Fruit fly (Drosophila melanogaster): ENCODE measurements around the gene 5PtaseI.

5PtaseI gene

dm6 chr3R:25024895-25025557, 19.9 kb downstream of the 5PtaseI start, which contains the start of the genes EMC6 and Hr96 (continued):
- TF ChIP-seq ato (GFP tag; IDR thresholded peaks at IDR 0.05; ENCODE audit: partially characterized antibody) = peak; percentile 82
- peak; percentile 96 for TF ChIP-seq YL-1 (GFP tag; optimal IDR thresholded peaks at IDR 0.05)
- TF ChIP-seq Dip3 (GFP tag; optimal IDR thresholded peaks at IDR 0.05) = peak; percentile 94
- peak; percentile 96 for TF ChIP-seq zfh1 (GFP tag; IDR thresholded peaks at IDR 0.05)
- TF ChIP-seq CG7556 (GFP tag; optimal IDR thresholded peaks at IDR 0.05) = peak; percentile 91
- peak; percentile 92 for TF ChIP-seq Drgx (GFP tag; IDR thresholded peaks at IDR 0.05)
- peak; percentile 91 for TF ChIP-seq tx (GFP tag; optimal IDR thresholded peaks at IDR 0.05)
- TF ChIP-seq E2f2 (GFP tag; IDR thresholded peaks at IDR 0.05) = peak; percentile 75
- peak; percentile 83 for TF ChIP-seq BtbVII (GFP tag; optimal IDR thresholded peaks at IDR 0.05)
- peak; percentile 61; the same call in 2 of the 3 replicates for TF ChIP-seq hb (GFP tag; IDR thresholded peaks at IDR 0.05; ENCODE audit: partially characterized antibody)
- peak; percentile 93 for TF ChIP-seq CG1602 (GFP tag; optimal IDR thresholded peaks at IDR 0.05)
- TF ChIP-seq CG5245 (GFP tag; optimal IDR thresholded peaks at IDR 0.05) = peak; percentile 89
- TF ChIP-seq Ptx1 (GFP tag; IDR thresholded peaks at IDR 0.05) = peak; percentile 95
- peak; percentile 89 for TF ChIP-seq Rx (GFP tag; IDR thresholded peaks at IDR 0.05)
- no peak for TF ChIP-seq cg (GFP tag; optimal IDR thresholded peaks at IDR 0.05)
- peak; percentile 78 for TF ChIP-seq org-1 (GFP tag; optimal IDR thresholded peaks at IDR 0.05)
- TF ChIP-seq dan (GFP tag; IDR thresholded peaks at IDR 0.05) = peak; percentile 65
- TF ChIP-seq CG43689 (GFP tag; IDR thresholded peaks at IDR 0.05) = peak; percentile 79
- TF ChIP-seq CG12071 (GFP tag; optimal IDR thresholded peaks at IDR 0.05) = peak; percentile 88
- peak; percentile 93 for TF ChIP-seq Ets97D (GFP tag; optimal IDR thresholded peaks at IDR 0.05)
- TF ChIP-seq CG17912 (GFP tag; optimal IDR thresholded peaks at IDR 0.05) = peak; percentile 88
- TF ChIP-seq ewg (GFP tag; optimal IDR thresholded peaks at IDR 0.05) = peak; percentile 89
- peak; percentile 94 for TF ChIP-seq CG13424 (tag; optimal IDR thresholded peaks at IDR 0.05)
- peak; percentile 86 for TF ChIP-seq CG9215 (GFP tag; IDR thresholded peaks at IDR 0.05)
- peak; percentile 97 for TF ChIP-seq CG9932 (GFP tag; IDR thresholded peaks at IDR 0.05)
- peak; percentile 83 for TF ChIP-seq CG6854 (GFP tag; optimal IDR thresholded peaks at IDR 0.05)
- peak; percentile 74; the same call in 1 of the 2 replicates for TF ChIP-seq dati (GFP tag; IDR thresholded peaks at IDR 0.05)
- peak; percentile 68 for TF ChIP-seq CG3163 (GFP tag; optimal IDR thresholded peaks at IDR 0.05)
- TF ChIP-seq ftz-f1 (GFP tag; optimal IDR thresholded peaks at IDR 0.05) = peak; percentile 78
- TF ChIP-seq btn (GFP tag; optimal IDR thresholded peaks at IDR 0.05) = peak; percentile 81
- peak; percentile 85 for TF ChIP-seq Bdp1 (GFP tag; optimal IDR thresholded peaks at IDR 0.05)
- peak; percentile 93 for TF ChIP-seq CG5953 (GFP tag; IDR thresholded peaks at IDR 0.05)
- peak; percentile 88 for TF ChIP-seq CG10462 (GFP tag; optimal IDR thresholded peaks at IDR 0.05)
- TF ChIP-seq sens (GFP tag) = peak; percentile 99
- TF ChIP-seq seq (GFP tag; IDR thresholded peaks at IDR 0.05) = peak; percentile 89
- TF ChIP-seq dpn (GFP tag; optimal IDR thresholded peaks at IDR 0.05) = peak; percentile 94 to 95
- TF ChIP-seq Gug (GFP tag; IDR thresholded peaks at IDR 0.05) = peak; percentile 93
- peak; percentile 93 for TF ChIP-seq CG10654 (GFP tag; optimal IDR thresholded peaks at IDR 0.05)
- no peak for TF ChIP-seq CG8478 (optimal IDR thresholded peaks at IDR 0.05)
- peak; percentile 97 for TF ChIP-seq CG30403 (GFP tag; optimal IDR thresholded peaks at IDR 0.05)
- peak; percentile 87 for TF ChIP-seq CG10959 (GFP tag; IDR thresholded peaks at IDR 0.05)
- peak; percentile 91 for TF ChIP-seq CG7372 (GFP tag; IDR thresholded peaks at IDR 0.05)
- TF ChIP-seq trh (GFP tag; optimal IDR thresholded peaks at IDR 0.05) = peak; percentile 89
- peak; percentile 92 for TF ChIP-seq cato (GFP tag; optimal IDR thresholded peaks at IDR 0.05; ENCODE audit: borderline replicate concordance)
- TF ChIP-seq CG13287 (GFP tag; IDR thresholded peaks at IDR 0.05; ENCODE audit: partially characterized antibody) = peak; percentile 77
- TF ChIP-seq dmrt11E (tag; optimal IDR thresholded peaks at IDR 0.05) = peak; percentile 90
- TF ChIP-seq Six4 (GFP tag; optimal IDR thresholded peaks at IDR 0.05) = peak; percentile 91
- TF ChIP-seq Nf-YC (tag; optimal IDR thresholded peaks at IDR 0.05) = peak; percentile 84
- TF ChIP-seq CG31224 (GFP tag; IDR thresholded peaks at IDR 0.05) = peak; percentile 83
- peak; percentile 80 for TF ChIP-seq nom (GFP tag; optimal IDR thresholded peaks at IDR 0.05)
- peak; percentile 90 for TF ChIP-seq CG11504 (tag; optimal IDR thresholded peaks at IDR 0.05)
